Worm (Caenorhabditis elegans): ENCODE results near the gene F16F9.1.

F16F9.1 gene

ce11 chrX:8460958-8461357 lies 14.8 kb downstream of the F16F9.1 start:
- TF ChIP-seq elt-1 (tag; optimal IDR thresholded peaks at IDR 0.05) (no peak), lin-39 (tag; optimal IDR thresholded peaks at IDR 0.05) (no peak), nhr-12 (tag; optimal IDR thresholded peaks at IDR 0.05) (no peak), skn-1 (tag; optimal IDR thresholded peaks at IDR 0.05) (no peak), unc-62 (GFP tag; optimal IDR thresholded peaks at IDR 0.05) (no peak), mab-5 (tag; optimal IDR thresholded peaks at IDR 0.05) (no peak), ama-1 (optimal IDR thresholded peaks at IDR 0.05) (no peak)

- no peak for TF ChIP-seq mbf-1 (tag; optimal IDR thresholded peaks at IDR 0.05)
- peak; percentile 29 for TF ChIP-seq fos-1 (tag; optimal IDR thresholded peaks at IDR 0.05)
Observed at ce11 chrX:8463085-8463645, 17.0 kb downstream of the F16F9.1 start, which contains the start of gene F16F9.4. TSS of gene F16F9.4 (minus strand) at chrX:8463360.

ce11 chrX:8463889-8464444 lies 17.8 kb downstream of the F16F9.1 start:
- TF ChIP-seq ztf-4 (tag; optimal IDR thresholded peaks at IDR 0.05), result no peak
- peak; percentile 15 for TF ChIP-seq elt-1 (tag; optimal IDR thresholded peaks at IDR 0.05)

- TF ChIP-seq fos-1 (tag; optimal IDR thresholded peaks at IDR 0.05), result peak; percentile 87
- peak; percentile 65 for TF ChIP-seq sma-9 (GFP tag; optimal IDR thresholded peaks at IDR 0.05)
- no peak for TF ChIP-seq sma-9 (tag; optimal IDR thresholded peaks at IDR 0.05)
- TF ChIP-seq crh-2 (tag; optimal IDR thresholded peaks at IDR 0.05), result peak; percentile 65
- TF ChIP-seq gmeb-1 (tag; optimal IDR thresholded peaks at IDR 0.05), result peak; percentile 20
- TF ChIP-seq sma-3 (GFP tag; optimal IDR thresholded peaks at IDR 0.05), result peak; percentile 3
- TF ChIP-seq ceh-16 (tag; optimal IDR thresholded peaks at IDR 0.05), result no peak
- peak; percentile 66 for TF ChIP-seq unc-55 (GFP tag; optimal IDR thresholded peaks at IDR 0.05)
- TF ChIP-seq Y55F3AM.14 (GFP tag; optimal IDR thresholded peaks at IDR 0.05), result no peak
Observed at ce11 chrX:8470126-8470772, 24.0 kb downstream of the F16F9.1 start, which contains the start of gene mec-10. TSS of gene mec-10 (minus strand) at chrX:8470314.

ce11 chrX:8473468-8473867 lies 27.3 kb downstream of the F16F9.1 start:
- TF ChIP-seq zag-1 (tag; optimal IDR thresholded peaks at IDR 0.05), result no peak
- no peak for TF ChIP-seq R02D3.7 (tag; optimal IDR thresholded peaks at IDR 0.05)
- TF ChIP-seq fos-1 (tag; optimal IDR thresholded peaks at IDR 0.05), result peak; percentile 91
- TF ChIP-seq ztf-11 (tag; optimal IDR thresholded peaks at IDR 0.05), result no peak
- no peak for TF ChIP-seq nhr-12 (tag; optimal IDR thresholded peaks at IDR 0.05)
- no peak for TF ChIP-seq snpc-4 (tag; optimal IDR thresholded peaks at IDR 0.05)
- no peak for TF ChIP-seq mab-5 (tag; optimal IDR thresholded peaks at IDR 0.05)
- peak; percentile 39 for TF ChIP-seq F13H6.1 (tag; optimal IDR thresholded peaks at IDR 0.05)
- peak; percentile 53 for TF ChIP-seq sma-3 (GFP tag; optimal IDR thresholded peaks at IDR 0.05)
- no peak for TF ChIP-seq ZK546.5 (tag; optimal IDR thresholded peaks at IDR 0.05)
- TF ChIP-seq ceh-82 (tag; optimal IDR thresholded peaks at IDR 0.05), result no peak
- no peak for TF ChIP-seq ama-1 (optimal IDR thresholded peaks at IDR 0.05)
- no peak for TF ChIP-seq nhr-6 (tag; optimal IDR thresholded peaks at IDR 0.05)
- TF ChIP-seq nhr-23 (tag; optimal IDR thresholded peaks at IDR 0.05), result no peak
- no peak for TF ChIP-seq dmd-4 (tag; optimal IDR thresholded peaks at IDR 0.05)
- no peak for TF ChIP-seq Y55F3AM.14 (GFP tag; optimal IDR thresholded peaks at IDR 0.05)
- TF ChIP-seq lsy-2 (tag; optimal IDR thresholded peaks at IDR 0.05), result peak in 1 of 2 experiments; percentile 11
- TF ChIP-seq lin-39 (tag; optimal IDR thresholded peaks at IDR 0.05), result no peak
- TF ChIP-seq alr-1 (tag; optimal IDR thresholded peaks at IDR 0.05), result no peak
- no peak for TF ChIP-seq lin-13 (GFP tag; optimal IDR thresholded peaks at IDR 0.05)
- no peak for TF ChIP-seq unc-62 (GFP tag; optimal IDR thresholded peaks at IDR 0.05)
- TF ChIP-seq sem-4 (tag; optimal IDR thresholded peaks at IDR 0.05), result no peak
- no peak for TF ChIP-seq nhr-77 (tag; optimal IDR thresholded peaks at IDR 0.05)
- peak; percentile 94 for TF ChIP-seq sma-9 (GFP tag; optimal IDR thresholded peaks at IDR 0.05)
- no peak for TF ChIP-seq sma-9 (tag; optimal IDR thresholded peaks at IDR 0.05)
- TF ChIP-seq nhr-21 (tag; optimal IDR thresholded peaks at IDR 0.05), result peak; percentile 40
- TF ChIP-seq egl-27 (tag; optimal IDR thresholded peaks at IDR 0.05), result peak; percentile 56
- no peak for TF ChIP-seq nhr-11 (tag; optimal IDR thresholded peaks at IDR 0.05)
- TF ChIP-seq aly-2 (tag; optimal IDR thresholded peaks at IDR 0.05), result no peak
- TF ChIP-seq nhr-129 (tag; optimal IDR thresholded peaks at IDR 0.05), result peak; percentile 69
- no peak for TF ChIP-seq blmp-1 (tag; optimal IDR thresholded peaks at IDR 0.05; ENCODE audit: insufficient read depth)
- no peak for TF ChIP-seq ceh-16 (tag; optimal IDR thresholded peaks at IDR 0.05)
- peak; percentile 42 for TF ChIP-seq gmeb-1 (tag; optimal IDR thresholded peaks at IDR 0.05)
- no peak for TF ChIP-seq ztf-4 (tag; optimal IDR thresholded peaks at IDR 0.05)
- no peak for TF ChIP-seq elt-3 (tag; optimal IDR thresholded peaks at IDR 0.05)
- TF ChIP-seq crh-2 (tag; optimal IDR thresholded peaks at IDR 0.05), result peak; percentile 83
- no peak for TF ChIP-seq ztf-1 (GFP tag; conservative IDR thresholded peaks at IDR 0.05)
- no peak for TF ChIP-seq unc-39 (tag; optimal IDR thresholded peaks at IDR 0.05)
- TF ChIP-seq unc-55 (GFP tag; optimal IDR thresholded peaks at IDR 0.05), result no peak

Measured in whole organism, L2 larva.